Worm (Caenorhabditis elegans): Measurements from ENCODE around the gene Y49E10.18.

DNA sequence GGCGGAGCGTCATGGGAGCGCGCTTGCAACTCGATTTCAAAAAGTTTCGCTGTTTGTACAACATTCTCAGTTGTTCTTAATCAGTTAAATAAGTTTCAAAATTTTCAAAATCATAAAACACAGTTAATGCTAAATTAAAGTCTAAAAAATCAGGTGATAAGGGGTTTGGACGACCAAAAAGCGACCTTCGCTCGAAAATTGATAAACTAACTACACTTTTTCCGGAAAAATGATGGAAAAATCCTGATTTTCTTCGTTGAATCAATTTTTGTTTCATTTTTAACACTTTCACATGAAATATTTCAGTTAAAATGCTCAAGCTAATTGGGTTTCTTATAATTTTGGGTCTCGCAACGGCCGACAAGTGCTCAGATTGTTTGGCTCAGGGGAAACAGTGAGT lies 15.7 kb downstream of the Y49E10.18 start, which contains the start of gene Y49E10.16:
- TF ChIP-seq ama-1 (optimal IDR thresholded peaks at IDR 0.05), result no peak
- no peak for TF ChIP-seq nhr-102 (tag; optimal IDR thresholded peaks at IDR 0.05)
- no peak for TF ChIP-seq jun-1 (tag; optimal IDR thresholded peaks at IDR 0.05)
- no peak for TF ChIP-seq lin-39 (tag; optimal IDR thresholded peaks at IDR 0.05)
- TF ChIP-seq nhr-10 (tag; optimal IDR thresholded peaks at IDR 0.05), result no peak
- no peak for TF ChIP-seq hmg-1.1 (GFP tag; IDR thresholded peaks at IDR 0.05)
- TF ChIP-seq ztf-11 (tag; optimal IDR thresholded peaks at IDR 0.05), result no peak
- TF ChIP-seq mdl-1 (tag; optimal IDR thresholded peaks at IDR 0.05), result no peak
- no peak for TF ChIP-seq madf-9 (GFP tag; conservative IDR thresholded peaks at IDR 0.05)

All from whole organism, L4 larva.